Worm (Caenorhabditis elegans) whole organism, L3 larva: Measurements from ENCODE around the gene C54E10.7.
A peak's percentile ranks its signal among the peaks of the same experiment; 100 is the strongest.

Experiments used
- ZK546.5 ChIP-seq: sonication (generic microtip); optimal IDR thresholded peaks from 2 replicates; lab custom pipeline; 2017; ENCODE audit warnings: missing biosample characterization, missing genetic modification characterization
- aly-2 ChIP-seq: fragments of 150-350 bp; optimal IDR thresholded peaks from 2 replicates; lab custom pipeline; 2014; ENCODE audit warnings: missing biosample characterization, missing genetic modification characterization
- ceh-16 ChIP-seq: sonication (generic microtip); optimal IDR thresholded peaks from 2 replicates; lab custom pipeline; 2017; ENCODE audit warnings: missing biosample characterization, missing genetic modification characterization
- ceh-28 ChIP-seq: fragments of 150-350 bp; optimal IDR thresholded peaks from 2 replicates; lab custom pipeline; 2014; ENCODE audit warnings: missing biosample characterization, missing genetic modification reagents, missing genetic modification characterization
- ceh-82 ChIP-seq: fragments of 150-350 bp; optimal IDR thresholded peaks from 2 replicates; lab custom pipeline; 2014; ENCODE audit warnings: missing biosample characterization, missing genetic modification characterization
- daf-12 ChIP-seq: fragments of 150-350 bp; optimal IDR thresholded peaks from 2 replicates; lab custom pipeline; 2014; ENCODE audit warnings: missing biosample characterization, missing genetic modification reagents, missing genetic modification characterization
- egl-27 ChIP-seq: sonication (generic microtip); optimal IDR thresholded peaks from 4 replicates; lab custom pipeline; 2017; ENCODE audit warnings: missing biosample characterization, missing genetic modification reagents, missing genetic modification characterization
- egl-5 ChIP-seq: fragments of 150-350 bp; optimal IDR thresholded peaks from 2 replicates; lab custom pipeline; 2017; ENCODE audit warnings: missing biosample characterization, missing genetic modification reagents, missing genetic modification characterization, inconsistent platforms
- elt-1 ChIP-seq: fragments of 150-350 bp; optimal IDR thresholded peaks from 2 replicates; lab custom pipeline; 2014; ENCODE audit warnings: missing biosample characterization, missing genetic modification characterization
- elt-2 ChIP-seq: sonication (generic microtip); optimal IDR thresholded peaks from 2 replicates; lab custom pipeline; 2016; ENCODE audit warnings: missing genetic modification reagents, mild to moderate bottlenecking, missing genetic modification characterization, missing compliant biosample characterization
- eor-1 ChIP-seq, 2 experiments: fragments of 150-350 bp; optimal IDR thresholded peaks; 2 replicates each; lab custom pipeline; 2014 to 2018; ENCODE audit warnings: missing biosample characterization in 2 of 2, missing genetic modification characterization in 2 of 2
- fkh-10 ChIP-seq: sonication (generic microtip); optimal IDR thresholded peaks from 2 replicates; lab custom pipeline; 2017; ENCODE audit warnings: missing biosample characterization, missing genetic modification reagents, missing genetic modification characterization
- fos-1 ChIP-seq: fragments of 150-350 bp; optimal IDR thresholded peaks from 2 replicates; lab custom pipeline; 2014; ENCODE audit warnings: missing biosample characterization, missing genetic modification characterization
- hmg-11 ChIP-seq: sonication (generic microtip); optimal IDR thresholded peaks from 2 replicates; lab custom pipeline; 2016; ENCODE audit warnings: missing genetic modification characterization, missing compliant biosample characterization
- jun-1 ChIP-seq: fragments of 150-350 bp; optimal IDR thresholded peaks from 2 replicates; lab custom pipeline; 2014; ENCODE audit warnings: missing biosample characterization, missing genetic modification reagents, missing genetic modification characterization
- lin-39 ChIP-seq: fragments of 150-350 bp; optimal IDR thresholded peaks from 2 replicates; lab custom pipeline; 2018; ENCODE audit warnings: missing biosample characterization, missing genetic modification reagents, missing genetic modification characterization
- nfya-1 ChIP-seq: sonication (generic microtip); optimal IDR thresholded peaks from 2 replicates; lab custom pipeline; 2017; ENCODE audit warnings: missing genetic modification characterization, mild to moderate bottlenecking, missing compliant biosample characterization, antibody characterized with exemption, moderate library complexity; ENCODE audit not compliant: insufficient read depth
- nhr-11 ChIP-seq: fragments of 150-350 bp; optimal IDR thresholded peaks from 2 replicates; lab custom pipeline; 2014; ENCODE audit warnings: missing biosample characterization, missing genetic modification characterization
- nhr-12 ChIP-seq: fragments of 150-350 bp; optimal IDR thresholded peaks from 2 replicates; lab custom pipeline; 2014; ENCODE audit warnings: missing biosample characterization, missing genetic modification characterization
- nhr-23 ChIP-seq: fragments of 150-350 bp; optimal IDR thresholded peaks from 2 replicates; lab custom pipeline; 2014; ENCODE audit warnings: missing biosample characterization, missing genetic modification reagents, missing genetic modification characterization
- nhr-25 ChIP-seq: sonication (generic microtip); optimal IDR thresholded peaks from 2 replicates; lab custom pipeline; 2017; ENCODE audit warnings: missing biosample characterization, missing genetic modification characterization
- nhr-28 ChIP-seq: fragments of 150-350 bp; optimal IDR thresholded peaks from 2 replicates; lab custom pipeline; 2014; ENCODE audit warnings: missing biosample characterization, missing genetic modification characterization
- nhr-67 ChIP-seq: fragments of 150-350 bp; optimal IDR thresholded peaks from 2 replicates; lab custom pipeline; 2014; ENCODE audit warnings: missing biosample characterization, missing genetic modification characterization
- nhr-76 ChIP-seq: fragments of 150-350 bp; sonication (generic microtip); optimal IDR thresholded peaks from 5 replicates; lab custom pipeline; 2014; ENCODE audit warnings: missing biosample characterization, missing genetic modification characterization
- nhr-77 ChIP-seq: fragments of 150-350 bp; optimal IDR thresholded peaks from 2 replicates; lab custom pipeline; 2014; ENCODE audit warnings: missing biosample characterization, missing genetic modification characterization
- pha-4 ChIP-seq: fragments of 150-350 bp; optimal IDR thresholded peaks from 2 replicates; lab custom pipeline; 2014; ENCODE audit warnings: missing biosample characterization, missing genetic modification reagents, missing genetic modification characterization
- pqm-1 ChIP-seq: fragments of 150-350 bp; optimal IDR thresholded peaks from 2 replicates; lab custom pipeline; 2017; ENCODE audit warnings: missing biosample characterization, missing genetic modification characterization, inconsistent platforms
- sea-2 ChIP-seq: fragments of 150-350 bp; sonication (generic microtip); optimal IDR thresholded peaks from 4 replicates; lab custom pipeline; 2014; ENCODE audit warnings: missing biosample characterization, missing genetic modification reagents, missing genetic modification characterization
- skn-1 ChIP-seq: fragments of 150-350 bp; optimal IDR thresholded peaks from 2 replicates; lab custom pipeline; 2014; ENCODE audit warnings: missing biosample characterization, missing genetic modification characterization
- snpc-4 ChIP-seq: fragments of 150-350 bp; optimal IDR thresholded peaks from 2 replicates; lab custom pipeline; 2014; ENCODE audit warnings: missing biosample characterization, missing genetic modification characterization
- tbx-2 ChIP-seq: sonication (generic microtip); optimal IDR thresholded peaks from 2 replicates; lab custom pipeline; 2016; ENCODE audit warnings: mild to moderate bottlenecking, missing genetic modification characterization, missing compliant biosample characterization
- unc-39 ChIP-seq: sonication (generic microtip); optimal IDR thresholded peaks from 4 replicates; lab custom pipeline; 2017; ENCODE audit warnings: missing biosample characterization, missing genetic modification characterization
- zag-1 ChIP-seq: fragments of 150-350 bp; optimal IDR thresholded peaks from 2 replicates; lab custom pipeline; 2014; ENCODE audit warnings: missing biosample characterization, missing genetic modification characterization
- ztf-11 ChIP-seq: fragments of 150-350 bp; optimal IDR thresholded peaks from 2 replicates; lab custom pipeline; 2014; ENCODE audit warnings: missing biosample characterization, missing genetic modification characterization
- ztf-4 ChIP-seq: fragments of 150-350 bp; optimal IDR thresholded peaks from 2 replicates; lab custom pipeline; 2014; ENCODE audit warnings: missing biosample characterization, missing genetic modification characterization

The C54E10.7 gene

ce11 chrV:18772761-18773160 is 38.7 kb upstream of the C54E10.7 start, which contains the start of gene clec-257:
Gene clec-257, plus strand, starts transcription at chrV:18773061.
- TF ChIP-seq ZK546.5 (tag; lab: Kevin White, UChicago), result no peak
- TF ChIP-seq nfya-1, result no peak
- no peak for TF ChIP-seq nhr-11 (tag; lab: Kevin White, UChicago)
- TF ChIP-seq lin-39 (tag; lab: Kevin White, UChicago), result no peak
- TF ChIP-seq nhr-12, result no peak
- TF ChIP-seq nhr-77 (tag; lab: Kevin White, UChicago), result no peak
- TF ChIP-seq daf-12 (tag; lab: Kevin White, UChicago), result no peak
- TF ChIP-seq, all 47 proteins: peak for 0

- TF ChIP-seq pqm-1 (tag; lab: Kevin White, UChicago), result peak; percentile 18
- TF ChIP-seq nhr-76 (tag; lab: Kevin White, UChicago), result no peak
Measured at ce11 chrV:18776245-18776737, 35.2 kb upstream of the C54E10.7 start, which contains the start of gene Y17D7B.4. Gene Y17D7B.4, minus strand, starts transcription at chrV:18776687.

ce11 chrV:18780605-18781004 is 30.9 kb upstream of the C54E10.7 start:
- TF ChIP-seq jun-1 (tag; lab: Kevin White, UChicago) (no peak), egl-5 (tag; lab: Kevin White, UChicago) (no peak), fos-1 (tag; lab: Kevin White, UChicago) (no peak), unc-39 (tag; lab: Kevin White, UChicago) (no peak), ceh-82 (tag; lab: Kevin White, UChicago) (no peak), pqm-1 (tag; lab: Kevin White, UChicago) (no peak)

DNA sequence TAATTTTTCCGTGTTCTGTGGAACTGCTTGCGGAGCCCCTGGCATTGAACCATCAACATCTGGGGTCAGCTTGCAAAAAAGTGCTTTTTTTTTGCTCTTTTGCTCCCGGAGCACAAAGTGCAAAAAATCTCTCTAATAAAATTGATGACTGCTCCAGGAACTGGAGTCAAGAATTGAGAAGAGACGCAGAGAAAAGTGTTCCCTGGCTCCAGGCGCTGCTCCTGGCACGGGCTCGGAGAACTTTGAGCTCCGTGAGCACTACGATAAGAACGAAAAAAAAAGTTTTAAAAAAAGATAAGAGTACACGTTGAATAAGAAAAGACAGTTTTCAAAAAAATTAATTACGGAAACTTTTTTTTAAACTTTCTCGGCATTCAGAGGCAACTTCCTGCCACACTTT is 28.7 kb upstream of the C54E10.7 start:
- TF ChIP-seq unc-39 (tag; lab: Kevin White, UChicago), result no peak
- TF ChIP-seq elt-1, result no peak
- TF ChIP-seq pqm-1 (tag; lab: Kevin White, UChicago), result peak; percentile 32
- no peak for TF ChIP-seq nhr-76 (tag; lab: Kevin White, UChicago)
- no peak for TF ChIP-seq ztf-4 (tag; lab: Kevin White, UChicago)
- TF ChIP-seq nhr-77 (tag; lab: Kevin White, UChicago), result no peak
- no peak for TF ChIP-seq tbx-2 (tag; lab: Kevin White, UChicago)
- TF ChIP-seq nhr-25 (tag; lab: Kevin White, UChicago), result no peak
- TF ChIP-seq nhr-67 (tag; lab: Kevin White, UChicago), result no peak
- TF ChIP-seq fos-1 (tag; lab: Kevin White, UChicago), result no peak
- TF ChIP-seq nhr-23 (tag; lab: Kevin White, UChicago), result no peak
- no peak for TF ChIP-seq zag-1 (tag; lab: Kevin White, UChicago)
- no peak for TF ChIP-seq ceh-28 (tag; lab: Kevin White, UChicago)
- TF ChIP-seq aly-2, result no peak
- TF ChIP-seq ZK546.5 (tag; lab: Kevin White, UChicago), result no peak
- TF ChIP-seq nhr-11 (tag; lab: Kevin White, UChicago), result no peak
- TF ChIP-seq egl-27 (tag; lab: Kevin White, UChicago), result no peak
- no peak for TF ChIP-seq skn-1 (tag; lab: Kevin White, UChicago)
- TF ChIP-seq sea-2 (GFP tag; lab: Kevin White, UChicago), result no peak
- peak; percentile 82 for TF ChIP-seq elt-2 (tag; lab: Kevin White, UChicago)
- TF ChIP-seq snpc-4 (tag; lab: Kevin White, UChicago), result no peak
- no peak for TF ChIP-seq eor-1 (tag; optimal IDR thresholded peaks at IDR 0.05; lab: Kevin White, UChicago)
- no peak for TF ChIP-seq nhr-28 (tag; lab: Kevin White, UChicago)
- TF ChIP-seq lin-39 (tag; lab: Kevin White, UChicago), result peak; percentile 26
- no peak for TF ChIP-seq daf-12 (tag; lab: Kevin White, UChicago)
- TF ChIP-seq ztf-11 (tag; lab: Kevin White, UChicago), result no peak
- no peak for TF ChIP-seq hmg-11 (tag; lab: Kevin White, UChicago)
- peak; percentile 18 for TF ChIP-seq pha-4 (tag; lab: Kevin White, UChicago)

DNA sequence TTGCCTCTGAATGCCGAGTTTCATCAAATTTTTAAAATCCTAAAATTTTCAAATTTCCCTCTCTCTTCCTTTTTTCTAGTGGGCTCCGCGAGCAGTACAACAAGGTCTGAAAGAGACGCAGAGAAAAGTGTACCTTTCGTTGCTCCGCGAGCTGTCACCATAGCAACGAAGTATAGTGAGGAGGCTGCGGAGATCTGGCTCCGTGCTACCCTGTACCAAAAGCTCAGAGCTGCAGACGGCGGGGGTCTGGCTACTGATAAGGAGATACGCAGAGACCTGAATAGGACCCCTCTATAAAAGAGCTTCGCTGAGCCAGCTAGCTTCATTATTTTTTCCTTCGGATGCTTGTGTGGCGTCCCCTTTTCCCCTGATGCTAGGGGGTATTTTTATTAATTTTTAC is 28.0 kb upstream of the C54E10.7 start, which contains the start of gene Y17D7B.10:
Gene Y17D7B.10 (plus strand): TSS at position 243 of the 400 bp plus-strand sequence.
- TF ChIP-seq ztf-11 (tag; lab: Kevin White, UChicago), result no peak
- TF ChIP-seq lin-39 (tag; lab: Kevin White, UChicago), result no peak
- no peak for TF ChIP-seq ZK546.5 (tag; lab: Kevin White, UChicago)
- no peak for TF ChIP-seq nfya-1
- no peak for TF ChIP-seq nhr-25 (tag; lab: Kevin White, UChicago)
- TF ChIP-seq nhr-12, result no peak
- no peak for TF ChIP-seq aly-2
- TF ChIP-seq unc-39 (tag; lab: Kevin White, UChicago), result no peak
- no peak for TF ChIP-seq nhr-11 (tag; lab: Kevin White, UChicago)
- no peak for TF ChIP-seq ztf-4 (tag; lab: Kevin White, UChicago)
- no peak for TF ChIP-seq nhr-28 (tag; lab: Kevin White, UChicago)
- no peak for TF ChIP-seq ceh-16 (tag; lab: Kevin White, UChicago)
- TF ChIP-seq fkh-10 (GFP tag; lab: Kevin White, UChicago), result no peak
- TF ChIP-seq hmg-11 (tag; lab: Kevin White, UChicago), result no peak
- TF ChIP-seq nhr-76 (tag; lab: Kevin White, UChicago), result no peak
- no peak for TF ChIP-seq ceh-82 (tag; lab: Kevin White, UChicago)
- TF ChIP-seq pha-4 (tag; lab: Kevin White, UChicago), result no peak
- TF ChIP-seq eor-1 (tag; optimal IDR thresholded peaks at IDR 0.05; lab: Kevin White, UChicago), result no peak
